Worm (Caenorhabditis elegans): ENCODE results near the gene lron-7.

DNA sequence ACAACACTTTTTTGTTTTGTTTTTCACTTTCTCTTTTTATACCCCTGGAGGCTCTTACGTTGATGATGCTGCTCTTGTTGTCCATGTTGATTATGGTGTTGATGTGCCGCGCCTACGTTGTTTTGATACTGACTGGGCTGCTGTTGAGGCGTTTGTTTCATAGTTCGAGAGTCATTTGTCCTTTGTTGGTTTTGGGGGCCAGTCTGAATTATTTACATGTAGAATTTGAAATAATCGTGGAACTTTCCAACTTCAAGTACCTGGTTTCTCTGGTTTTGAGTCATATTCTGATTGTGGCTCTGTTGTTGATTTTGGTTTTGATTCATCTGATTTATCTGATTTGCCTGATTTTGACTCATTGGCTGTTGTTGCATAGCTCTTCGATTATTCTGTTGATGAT, 13.8 kb upstream of the lron-7 start:
- TF ChIP-seq scrt-1 (GFP tag; IDR thresholded peaks at IDR 0.05) (no peak), ama-1 (optimal IDR thresholded peaks at IDR 0.05) (no peak), B0310.2 (tag; optimal IDR thresholded peaks at IDR 0.05) (no peak), flt-1 (GFP tag; IDR thresholded peaks at IDR 0.05) (no peak), tra-4 (tag; optimal IDR thresholded peaks at IDR 0.05) (no peak), tbx-11 (GFP tag; IDR thresholded peaks at IDR 0.05) (no peak), aly-1 (tag; optimal IDR thresholded peaks at IDR 0.05) (no peak), tbx-37 (GFP tag; conservative IDR thresholded peaks at IDR 0.05) (no peak), hmg-4 (GFP tag; optimal IDR thresholded peaks at IDR 0.05) (no peak), pes-1 (GFP tag; IDR thresholded peaks at IDR 0.05) (no peak), sea-1 (GFP tag; conservative IDR thresholded peaks at IDR 0.05) (no peak), ets-7 (tag; optimal IDR thresholded peaks at IDR 0.05) (no peak)

Measured in whole organism, early embryonic.